Worm (Caenorhabditis elegans): ENCODE measurements around the gene F26F2.13.
"Not testable (repeated sequence)": the region's sequence is repeated elsewhere in the genome, so short reads cannot be mapped to it uniquely, and the experiment has no call there.

The F26F2.13 gene

DNA sequence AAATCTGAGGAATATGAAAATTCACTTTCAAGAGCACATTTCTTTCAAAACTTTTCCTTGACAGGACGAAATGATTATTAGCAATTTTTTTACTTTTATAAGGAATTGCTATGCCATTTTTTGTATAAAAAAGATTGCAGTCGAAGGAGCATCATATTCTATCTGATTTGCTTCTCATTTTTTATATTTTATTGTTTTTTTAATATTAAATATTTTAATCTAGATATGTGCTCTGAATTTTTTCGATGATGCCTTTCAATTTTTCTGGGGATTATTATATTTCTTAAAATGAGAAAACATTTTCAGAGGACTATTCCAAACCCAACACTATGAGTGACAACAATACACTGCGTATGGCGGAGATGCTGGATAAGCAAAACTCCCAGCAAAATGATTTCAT is at the start of gene F26F2.13:
Gene F26F2.13 (plus strand): TSS at position 301 of the 400 bp plus-strand sequence.
- not testable (repeated sequence) for TF ChIP-seq dao-5, him-1, W03F9.2 (tag; optimal IDR thresholded peaks at IDR 0.05)

DNA sequence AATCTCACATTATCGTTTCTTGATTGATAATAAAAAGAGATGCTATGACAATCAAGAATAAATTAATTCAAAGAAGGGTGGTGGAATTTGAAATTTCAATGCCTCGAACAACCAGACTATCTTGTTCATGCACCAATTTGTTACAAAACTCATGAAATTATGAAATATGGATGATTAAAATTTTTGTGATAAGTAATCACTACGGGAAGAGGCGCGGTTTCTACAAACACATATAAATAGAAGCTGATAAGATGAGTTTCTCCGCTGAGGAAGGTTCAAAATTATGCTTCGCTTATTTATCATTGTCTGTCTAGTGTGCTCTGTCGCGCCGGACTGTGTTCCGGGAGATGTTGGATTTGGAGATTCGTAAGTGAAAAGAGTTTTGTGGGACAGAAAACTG is 49.7 kb upstream of the F26F2.13 start:
- TF ChIP-seq dao-5 (tag; optimal IDR thresholded peaks at IDR 0.05), result no peak
- no peak for TF ChIP-seq W03F9.2 (tag; optimal IDR thresholded peaks at IDR 0.05)
- TF ChIP-seq him-1 (tag; optimal IDR thresholded peaks at IDR 0.05), result no peak

DNA sequence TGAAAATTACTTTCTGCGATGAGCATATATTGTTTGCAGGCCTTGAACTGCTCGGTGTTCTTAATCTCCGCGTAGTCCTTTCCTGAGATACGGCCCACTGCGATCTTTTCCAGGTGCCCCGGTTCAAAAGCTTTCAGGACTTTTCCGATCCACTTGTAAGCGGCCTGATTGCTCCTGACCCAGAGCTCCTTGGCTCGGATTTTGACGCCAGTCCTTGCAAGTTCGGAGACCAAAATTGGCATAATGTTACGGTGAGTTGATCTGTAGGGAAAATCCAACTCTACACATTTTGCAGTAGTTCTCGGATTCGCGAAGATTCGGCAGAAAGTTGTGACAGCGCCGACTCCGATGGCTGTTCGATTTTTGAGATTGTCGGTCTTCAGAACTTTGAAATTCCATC is 47.1 kb upstream of the F26F2.13 start:
- no peak for TF ChIP-seq dao-5 (tag; optimal IDR thresholded peaks at IDR 0.05)
- no peak for TF ChIP-seq W03F9.2 (tag; optimal IDR thresholded peaks at IDR 0.05)
- TF ChIP-seq him-1 (tag; optimal IDR thresholded peaks at IDR 0.05), result no peak

DNA sequence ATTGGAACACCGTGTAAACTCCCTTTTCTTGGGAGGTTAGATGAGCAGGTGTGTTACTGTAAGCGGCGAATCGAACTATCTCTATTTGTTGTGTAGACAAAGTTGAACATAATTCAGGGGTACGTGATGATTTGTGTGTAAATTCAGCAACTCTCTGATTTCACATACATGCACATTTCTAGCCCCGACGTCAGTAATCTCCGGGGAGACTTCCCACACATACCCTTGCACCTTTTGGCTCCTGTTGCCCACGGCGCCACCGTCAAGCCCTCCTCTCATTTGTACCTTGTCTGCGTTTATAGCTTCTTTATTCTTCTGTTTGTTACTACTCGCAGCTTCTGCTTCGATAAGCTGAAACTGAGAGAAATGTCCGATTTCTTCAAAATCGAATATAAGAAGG is 45.2 kb upstream of the F26F2.13 start, which contains the start of gene Y38H6C.25:
Gene Y38H6C.25 (plus strand): TSS at position 301 of the 400 bp plus-strand sequence.
- TF ChIP-seq W03F9.2 (tag; optimal IDR thresholded peaks at IDR 0.05) (no peak), him-1 (tag; optimal IDR thresholded peaks at IDR 0.05) (no peak), dao-5 (tag; optimal IDR thresholded peaks at IDR 0.05) (no peak)

DNA sequence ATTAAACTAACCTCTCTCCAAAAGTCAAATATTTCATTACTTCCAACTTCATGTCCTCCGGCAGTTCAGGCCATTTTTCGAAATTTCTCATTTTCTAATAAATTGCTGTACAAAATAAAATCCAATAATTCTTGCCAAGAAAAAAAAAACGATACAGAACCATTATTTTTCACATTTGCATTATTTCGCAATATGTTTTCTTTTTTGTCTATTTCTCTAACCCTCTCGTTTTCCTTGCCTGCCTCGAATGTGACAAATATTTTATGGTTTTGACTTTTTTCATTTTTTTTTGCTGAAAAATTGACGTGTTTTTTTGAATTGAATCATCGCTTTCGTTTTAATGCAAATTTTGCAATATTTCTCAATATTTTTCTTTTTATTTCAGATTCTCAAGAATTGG is 41.9 kb upstream of the F26F2.13 start, which contains the start of the genes Y38H6C.9 and fbxa-150:
Gene Y38H6C.9 (minus strand): TSS at position 52 of the 400 bp plus-strand sequence.
Gene fbxa-150 (plus strand): TSS at position 380 of the 400 bp plus-strand sequence.
- no peak for TF ChIP-seq him-1 (tag; optimal IDR thresholded peaks at IDR 0.05)
- TF ChIP-seq W03F9.2 (tag; optimal IDR thresholded peaks at IDR 0.05), result no peak
- TF ChIP-seq dao-5 (tag; optimal IDR thresholded peaks at IDR 0.05), result no peak

DNA sequence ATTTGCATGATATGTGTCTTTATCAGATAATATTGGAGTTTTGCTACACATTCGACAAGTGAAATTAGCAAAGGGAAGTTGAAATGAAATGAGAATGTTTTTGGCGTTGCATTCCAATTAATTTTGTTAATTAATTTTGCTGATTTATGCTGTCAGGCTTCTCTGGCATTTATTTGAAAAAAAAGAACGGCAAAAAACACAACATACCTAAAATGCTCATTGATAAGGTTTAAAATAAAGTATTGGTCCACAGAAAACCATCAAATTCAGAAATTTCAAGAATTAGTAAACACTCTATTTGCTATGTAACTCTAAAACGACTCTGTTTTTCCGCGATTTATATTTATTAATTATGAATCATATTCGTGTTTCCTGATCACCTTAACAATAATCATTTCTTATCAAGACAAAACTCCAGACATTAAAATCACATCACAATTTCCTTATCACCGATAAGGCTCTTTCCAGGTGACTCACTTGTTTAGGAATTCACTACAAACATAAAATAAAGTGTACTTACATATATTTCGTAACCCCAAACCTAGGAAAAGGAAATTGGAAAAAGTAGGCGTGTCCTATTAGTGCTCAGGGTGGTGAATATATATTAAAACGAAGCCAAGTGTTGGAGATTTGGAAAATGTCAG is 38.2 kb upstream of the F26F2.13 start, which contains the start of the genes srh-166 and Y38H6C.24:
Gene srh-166 (minus strand): TSS at position 51 of the 644 bp plus-strand sequence.
Gene Y38H6C.24 (plus strand): TSS at position 620 of the 644 bp plus-strand sequence.
- TF ChIP-seq him-1 (tag; optimal IDR thresholded peaks at IDR 0.05) (no peak), W03F9.2 (tag; optimal IDR thresholded peaks at IDR 0.05) (no peak), dao-5 (tag; optimal IDR thresholded peaks at IDR 0.05) (no peak)

DNA sequence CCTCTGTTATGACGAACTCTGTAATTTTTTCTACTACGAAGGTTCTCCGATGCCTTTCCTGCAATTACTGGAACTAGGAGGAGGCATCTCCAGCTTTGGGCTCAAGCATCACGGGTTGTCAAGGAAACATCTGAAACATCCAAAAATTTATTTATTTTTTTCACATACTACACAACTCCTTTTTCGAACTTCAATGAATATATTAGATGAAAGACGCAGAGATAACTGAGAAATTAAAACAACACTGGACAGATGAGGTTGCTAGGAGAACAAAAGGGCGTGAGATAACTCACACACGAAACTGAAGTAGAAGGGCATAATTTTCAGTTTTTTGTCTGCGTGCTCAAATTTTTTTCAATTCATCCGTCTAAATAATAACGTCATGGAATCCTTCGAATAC is 36.7 kb upstream of the F26F2.13 start, which contains the start of gene Y38H6C.13:
Gene Y38H6C.13 (plus strand): TSS at position 301 of the 400 bp plus-strand sequence.
- TF ChIP-seq him-1 (tag; optimal IDR thresholded peaks at IDR 0.05), result no peak
- no peak for TF ChIP-seq dao-5 (tag; optimal IDR thresholded peaks at IDR 0.05)
- no peak for TF ChIP-seq W03F9.2 (tag; optimal IDR thresholded peaks at IDR 0.05)

DNA sequence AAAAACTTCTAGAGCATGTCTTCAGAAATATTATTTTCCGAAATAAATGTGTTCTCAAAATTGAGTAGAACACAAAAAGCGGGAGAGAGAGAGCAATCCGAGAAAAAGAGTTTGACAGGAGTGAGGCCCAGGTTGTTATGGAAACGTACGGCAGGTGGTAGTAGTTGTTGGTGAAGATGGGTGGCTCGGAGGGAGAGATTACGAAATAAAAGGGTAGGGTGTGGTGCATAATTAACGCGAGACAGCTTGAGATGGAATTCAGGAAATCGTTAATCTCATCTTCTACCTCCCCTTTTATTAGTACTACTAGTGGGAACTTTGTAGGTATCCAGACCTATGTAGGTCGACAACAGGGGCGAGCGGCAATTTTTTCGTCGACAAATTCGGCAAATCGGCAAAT is 30.1 kb upstream of the F26F2.13 start, which contains the start of gene famh-161:
Gene famh-161 (minus strand): TSS at position 101 of the 400 bp plus-strand sequence.
- TF ChIP-seq him-1 (tag; optimal IDR thresholded peaks at IDR 0.05), result no peak
- TF ChIP-seq dao-5 (tag; optimal IDR thresholded peaks at IDR 0.05), result no peak
- TF ChIP-seq W03F9.2 (tag; optimal IDR thresholded peaks at IDR 0.05), result no peak

DNA sequence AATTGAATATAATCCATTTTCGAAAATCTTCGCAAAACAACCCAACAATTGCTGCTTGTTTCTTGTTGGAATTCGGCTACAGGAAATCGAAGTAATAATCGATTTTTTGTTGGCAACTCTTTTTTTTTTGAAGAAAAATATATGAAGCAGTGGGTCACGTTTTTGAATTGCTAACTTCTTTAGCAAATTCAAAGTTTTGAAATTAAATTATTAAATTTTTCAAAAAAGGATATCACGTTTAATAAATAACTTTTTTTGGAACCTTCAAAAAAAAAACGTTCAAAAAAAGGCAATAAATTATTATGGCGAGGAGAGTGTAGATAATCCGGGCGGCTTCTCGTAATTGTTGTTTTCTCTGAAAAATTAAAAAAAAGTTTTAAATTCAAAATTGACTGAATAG is 27.9 kb upstream of the F26F2.13 start, which contains the start of gene Y38H6C.15:
Gene Y38H6C.15 (minus strand): TSS at position 101 of the 400 bp plus-strand sequence.
- TF ChIP-seq W03F9.2 (tag; optimal IDR thresholded peaks at IDR 0.05), result no peak
- no peak for TF ChIP-seq him-1 (tag; optimal IDR thresholded peaks at IDR 0.05)
- no peak for TF ChIP-seq dao-5 (tag; optimal IDR thresholded peaks at IDR 0.05)

DNA sequence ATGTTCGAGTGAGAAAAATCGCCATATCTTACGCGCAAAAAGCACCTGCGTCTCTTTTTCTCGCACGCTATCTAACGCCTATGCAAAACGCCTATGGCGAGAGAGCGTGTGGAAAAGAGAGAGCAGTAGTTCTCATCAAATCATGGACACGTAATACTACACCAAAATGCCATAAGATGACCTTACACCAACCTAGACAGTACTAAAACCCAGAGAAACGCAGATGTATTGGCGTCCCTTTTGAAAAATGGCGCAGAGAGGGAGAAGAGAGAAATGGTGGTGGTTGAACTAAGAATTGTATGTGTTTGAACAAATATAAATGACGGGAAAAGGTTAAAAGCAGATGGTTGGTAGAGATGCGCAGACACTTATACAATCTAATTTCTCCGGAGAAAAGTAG is 25.1 kb upstream of the F26F2.13 start, which contains the start of gene Y38H6C.16:
Gene Y38H6C.16 (minus strand): TSS at position 293 of the 400 bp plus-strand sequence.
- TF ChIP-seq dao-5 (tag; optimal IDR thresholded peaks at IDR 0.05) (no peak), him-1 (tag; optimal IDR thresholded peaks at IDR 0.05) (no peak), W03F9.2 (tag; optimal IDR thresholded peaks at IDR 0.05) (no peak)

DNA sequence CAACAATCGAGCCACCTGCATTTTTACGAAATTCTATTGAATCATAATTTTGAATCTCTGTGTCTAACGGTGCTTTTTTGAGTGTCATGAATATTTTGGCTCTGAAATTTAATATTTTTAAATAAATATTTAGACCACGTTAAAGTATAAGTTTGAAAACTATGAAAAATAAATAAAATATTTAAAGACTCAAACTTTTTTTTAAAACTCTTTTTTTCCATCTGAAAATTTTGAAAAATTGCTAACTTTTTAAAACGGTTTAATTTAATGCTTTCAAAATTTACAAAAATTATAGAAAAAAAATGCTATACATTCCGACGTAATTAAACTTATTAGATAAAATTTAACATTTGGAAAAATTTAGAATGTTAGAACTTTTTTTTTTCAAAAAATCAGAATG is 20.1 kb upstream of the F26F2.13 start, which contains the start of gene slc-36.3:
Gene slc-36.3 (minus strand): TSS at position 101 of the 400 bp plus-strand sequence.
- no peak for TF ChIP-seq dao-5 (tag; optimal IDR thresholded peaks at IDR 0.05)
- TF ChIP-seq him-1 (tag; optimal IDR thresholded peaks at IDR 0.05), result no peak
- TF ChIP-seq W03F9.2 (tag; optimal IDR thresholded peaks at IDR 0.05), result no peak

DNA sequence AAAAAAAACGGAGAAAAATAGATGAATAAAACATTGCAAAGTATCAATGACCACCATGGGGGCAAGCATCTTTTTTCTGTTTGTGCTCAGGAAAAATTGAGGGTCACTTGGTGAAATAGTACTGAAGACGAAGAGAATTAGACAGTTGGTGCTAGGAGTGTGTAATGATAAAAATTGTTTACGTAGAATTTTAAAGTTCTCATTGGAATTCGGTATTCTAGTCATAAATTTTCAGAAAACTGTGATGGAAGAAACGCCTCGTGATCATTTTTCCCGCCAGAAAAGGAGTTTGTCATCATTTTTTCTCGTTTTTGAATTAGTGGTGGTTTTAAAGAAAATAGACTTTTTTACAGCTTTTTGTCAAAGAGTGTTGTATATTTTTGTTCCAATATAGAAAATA is 19.5 kb upstream of the F26F2.13 start:
- TF ChIP-seq him-1 (tag; optimal IDR thresholded peaks at IDR 0.05), result no peak
- no peak for TF ChIP-seq dao-5 (tag; optimal IDR thresholded peaks at IDR 0.05)
- TF ChIP-seq W03F9.2 (tag; optimal IDR thresholded peaks at IDR 0.05), result no peak

DNA sequence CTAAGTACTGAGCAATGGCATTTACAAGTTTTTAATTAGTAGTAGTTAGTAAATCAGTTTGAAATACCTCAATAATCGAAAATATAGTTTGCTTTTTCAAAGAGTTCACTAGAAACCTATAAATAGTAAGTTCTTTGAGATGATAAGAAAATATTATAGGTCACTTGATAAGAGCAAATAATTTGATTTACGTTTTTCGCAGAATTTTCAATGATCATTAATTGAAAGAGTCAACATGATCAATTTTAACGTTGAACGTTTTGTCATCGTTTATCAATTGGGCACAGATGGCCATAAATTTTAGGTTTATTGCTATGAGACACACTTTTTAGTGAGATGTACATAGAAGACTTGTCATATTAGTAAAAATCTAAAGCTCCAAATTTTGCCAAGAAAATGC is 18.4 kb upstream of the F26F2.13 start:
- TF ChIP-seq him-1 (tag; optimal IDR thresholded peaks at IDR 0.05) (no peak), dao-5 (tag; optimal IDR thresholded peaks at IDR 0.05) (no peak), W03F9.2 (tag; optimal IDR thresholded peaks at IDR 0.05) (no peak)

DNA sequence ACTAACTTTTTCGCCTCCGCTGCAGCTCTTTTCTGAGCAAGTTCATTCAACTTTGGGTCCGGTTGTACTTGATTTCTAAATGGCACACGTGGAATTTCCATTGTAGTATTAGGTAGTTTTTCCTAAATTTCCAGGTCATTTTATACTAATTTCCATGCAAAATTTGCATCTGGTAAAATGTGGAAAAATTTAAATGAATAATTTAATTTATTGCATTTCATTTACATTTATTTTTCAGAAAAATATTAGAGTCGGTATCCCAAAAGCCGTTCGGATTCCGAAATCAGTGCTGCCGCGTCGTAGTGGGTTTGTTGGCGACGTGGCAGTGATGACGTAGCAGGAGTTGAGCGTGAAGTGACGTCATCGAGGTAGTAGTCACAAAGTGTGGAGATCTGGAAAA is 17.1 kb upstream of the F26F2.13 start, which contains the start of gene Y38H6C.18:
Gene Y38H6C.18 (minus strand): TSS at position 101 of the 400 bp plus-strand sequence.
- no peak for TF ChIP-seq him-1 (tag; optimal IDR thresholded peaks at IDR 0.05)
- no peak for TF ChIP-seq W03F9.2 (tag; optimal IDR thresholded peaks at IDR 0.05)
- TF ChIP-seq dao-5 (tag; optimal IDR thresholded peaks at IDR 0.05), result no peak
